Fruit fly (Drosophila melanogaster) whole organism, prepupa: ENCODE data around the gene CG43084.

ENCODE experiments used
- CG10631 ChIP-seq: fragments of 200-800 bp; sonication (Bioruptor generic); optimal IDR thresholded peaks from 2 replicates; lab custom pipeline; 2016; ENCODE audit warnings: missing biosample characterization, missing genetic modification characterization
- CG10669 ChIP-seq: fragments of 200-800 bp; sonication (Bioruptor generic); optimal IDR thresholded peaks from 3 replicates; lab custom pipeline; 2018; ENCODE audit warnings: missing biosample characterization, mild to moderate bottlenecking, missing genetic modification characterization, moderate library complexity
- CG11294 ChIP-seq: fragments of 200-800 bp; sonication (Bioruptor generic); IDR thresholded peaks from 2 replicates; pipeline ENCODE4 v1.3.6; 2022; ENCODE audit warnings: missing biosample characterization, missing genetic modification characterization
- CG11762 ChIP-seq: fragments of 200-800 bp; sonication (Bioruptor generic); optimal IDR thresholded peaks from 3 replicates; lab custom pipeline; 2016; ENCODE audit warnings: missing biosample characterization, missing genetic modification characterization; ENCODE audit not compliant: insufficient read depth
- CG11902 ChIP-seq: fragments of 200-800 bp; sonication (Bioruptor generic); optimal IDR thresholded peaks from 3 replicates; lab custom pipeline; 2016; ENCODE audit warnings: missing biosample characterization, missing genetic modification characterization
- CG16779 ChIP-seq: fragments of 200-800 bp; sonication (Bioruptor generic); optimal IDR thresholded peaks from 3 replicates; lab custom pipeline; 2017; ENCODE audit warnings: missing biosample characterization, mild to moderate bottlenecking, missing genetic modification characterization
- CG3032 ChIP-seq: fragments of 200-800 bp; optimal IDR thresholded peaks from 2 replicates; lab custom pipeline; 2019; ENCODE audit warnings: missing biosample characterization, mild to moderate bottlenecking, missing genetic modification characterization, moderate library complexity
- CG31627 ChIP-seq: fragments of 200-800 bp; sonication (Bioruptor generic); optimal IDR thresholded peaks from 3 replicates; lab custom pipeline; 2016; ENCODE audit warnings: missing biosample characterization, missing genetic modification characterization
- CG32006 ChIP-seq: fragments of 200-800 bp; sonication (Bioruptor generic); optimal IDR thresholded peaks from 3 replicates; lab custom pipeline; 2017; ENCODE audit warnings: missing biosample characterization, mild to moderate bottlenecking, missing genetic modification characterization
- CG34406 ChIP-seq: fragments of 200-800 bp; sonication (Bioruptor generic); optimal IDR thresholded peaks from 3 replicates; lab custom pipeline; 2016; ENCODE audit warnings: missing biosample characterization, missing genetic modification characterization
- CG4318 ChIP-seq: fragments of 200-800 bp; sonication (Bioruptor generic); optimal IDR thresholded peaks from 3 replicates; lab custom pipeline; 2017; ENCODE audit warnings: missing biosample characterization, mild to moderate bottlenecking, missing genetic modification characterization
- CG6163 ChIP-seq: fragments of 200-800 bp; sonication (Bioruptor generic); IDR thresholded peaks from 3 replicates; pipeline ENCODE4 v1.3.6; 2022; ENCODE audit warnings: missing biosample characterization, missing genetic modification characterization
- CG6792 ChIP-seq: fragments of 200-800 bp; sonication (Bioruptor generic); optimal IDR thresholded peaks from 3 replicates; lab custom pipeline; 2016; ENCODE audit warnings: missing biosample characterization, missing genetic modification characterization
- CG6808 ChIP-seq: fragments of 200-800 bp; sonication (Bioruptor generic); optimal IDR thresholded peaks from 3 replicates; lab custom pipeline; 2017; ENCODE audit warnings: missing biosample characterization, missing genetic modification characterization, mild to moderate bottlenecking, moderate library complexity, missing genetic modification reagents
- CG6854 ChIP-seq: fragments of 200-800 bp; sonication (Bioruptor generic); optimal IDR thresholded peaks from 2 replicates; lab custom pipeline; 2017; ENCODE audit warnings: missing biosample characterization, mild to moderate bottlenecking, missing genetic modification characterization
- CG7368 ChIP-seq: fragments of 200-800 bp; sonication (Bioruptor generic); optimal IDR thresholded peaks from 3 replicates; lab custom pipeline; 2016; ENCODE audit warnings: missing biosample characterization, missing genetic modification characterization
- CG8119 ChIP-seq: fragments of 200-800 bp; sonication (Bioruptor generic); IDR thresholded peaks from 3 replicates; pipeline ENCODE4 v1.3.6; 2022; ENCODE audit warnings: missing biosample characterization, missing genetic modification characterization
- CG8632 ChIP-seq: fragments of 200-800 bp; sonication (Bioruptor generic); optimal IDR thresholded peaks from 3 replicates; lab custom pipeline; 2016; ENCODE audit warnings: missing biosample characterization, missing genetic modification characterization
- CG9139 ChIP-seq: fragments of 200-800 bp; sonication (Bioruptor generic); optimal IDR thresholded peaks from 3 replicates; lab custom pipeline; 2017; ENCODE audit warnings: missing biosample characterization, mild to moderate bottlenecking, missing genetic modification characterization
- Eip75B ChIP-seq: fragments of 200-800 bp; sonication (Bioruptor generic); optimal IDR thresholded peaks from 3 replicates; lab custom pipeline; 2016; ENCODE audit warnings: missing biosample characterization, missing genetic modification characterization
- Eip78C ChIP-seq: fragments of 200-800 bp; sonication (Bioruptor generic); peaks from one replicate; lab custom pipeline; 2016; ENCODE audit warnings: missing biosample characterization, missing genetic modification characterization
- Ets21C ChIP-seq: fragments of 200-800 bp; sonication (Bioruptor generic); optimal IDR thresholded peaks from 3 replicates; lab custom pipeline; 2016; ENCODE audit warnings: missing biosample characterization, missing genetic modification characterization
- Ets96B ChIP-seq: fragments of 200-800 bp; optimal IDR thresholded peaks from 2 replicates; lab custom pipeline; 2019; ENCODE audit warnings: missing biosample characterization, mild to moderate bottlenecking, missing genetic modification characterization, moderate library complexity
- Gug ChIP-seq: fragments of 200-800 bp; sonication (Bioruptor generic); IDR thresholded peaks from 2 replicates; pipeline ENCODE4 v1.3.6; 2022; ENCODE audit warnings: missing biosample characterization, missing genetic modification characterization
- Hr38 ChIP-seq: sonication (Bioruptor generic); optimal IDR thresholded peaks from 2 replicates; lab custom pipeline; 2016; ENCODE audit warnings: missing biosample characterization, missing genetic modification characterization
- Hr39 ChIP-seq: fragments of 200-800 bp; sonication (Bioruptor generic); optimal IDR thresholded peaks from 2 replicates; lab custom pipeline; 2016; ENCODE audit warnings: missing biosample characterization, missing genetic modification characterization
- Hr4 ChIP-seq: fragments of 200-800 bp; sonication (Bioruptor generic); optimal IDR thresholded peaks from 3 replicates; lab custom pipeline; 2016; ENCODE audit warnings: missing biosample characterization, missing genetic modification characterization
- Met ChIP-seq: fragments of 200-800 bp; sonication (Bioruptor generic); optimal IDR thresholded peaks from 3 replicates; lab custom pipeline; 2016; ENCODE audit warnings: missing biosample characterization, missing genetic modification characterization
- Smox ChIP-seq: fragments of 200-800 bp; sonication (Bioruptor generic); optimal IDR thresholded peaks from 3 replicates; lab custom pipeline; 2016; ENCODE audit warnings: missing biosample characterization, missing genetic modification characterization
- Sox102F ChIP-seq: fragments of 200-800 bp; sonication (Bioruptor generic); optimal IDR thresholded peaks from 2 replicates; lab custom pipeline; 2016; ENCODE audit warnings: missing biosample characterization, mild to moderate bottlenecking, missing genetic modification characterization
- Sox14 ChIP-seq: fragments of 200-800 bp; sonication (Bioruptor generic); optimal IDR thresholded peaks from 3 replicates; lab custom pipeline; 2016; ENCODE audit warnings: missing biosample characterization, missing genetic modification characterization
- achi ChIP-seq: fragments of 200-800 bp; sonication (Bioruptor generic); optimal IDR thresholded peaks from 3 replicates; lab custom pipeline; 2016; ENCODE audit warnings: missing biosample characterization, missing genetic modification characterization
- acj6 ChIP-seq: fragments of 200-800 bp; sonication (Bioruptor generic); optimal IDR thresholded peaks from 3 replicates; lab custom pipeline; 2016; ENCODE audit warnings: missing biosample characterization, missing genetic modification characterization
- cyc ChIP-seq: fragments of 200-800 bp; sonication (Bioruptor generic); optimal IDR thresholded peaks from 3 replicates; lab custom pipeline; 2016; ENCODE audit warnings: missing biosample characterization, missing genetic modification characterization
- dac ChIP-seq: fragments of 200-800 bp; sonication (Bioruptor generic); optimal IDR thresholded peaks from 2 replicates; lab custom pipeline; 2017; ENCODE audit warnings: missing biosample characterization, mild to moderate bottlenecking, missing genetic modification characterization
- eg ChIP-seq: fragments of 200-800 bp; sonication (Bioruptor generic); IDR thresholded peaks from 3 replicates; pipeline ENCODE4 v1.3.6; 2022; ENCODE audit warnings: missing biosample characterization, missing genetic modification characterization
- esn ChIP-seq: fragments of 200-800 bp; sonication (Bioruptor generic); optimal IDR thresholded peaks from 2 replicates; lab custom pipeline; 2016; ENCODE audit warnings: missing biosample characterization, mild to moderate bottlenecking, missing genetic modification characterization, moderate library complexity
- fkh ChIP-seq: fragments of 200-800 bp; sonication (Bioruptor generic); optimal IDR thresholded peaks from 3 replicates; lab custom pipeline; 2017; ENCODE audit warnings: missing biosample characterization, mild to moderate bottlenecking, missing genetic modification characterization, moderate library complexity
- lz ChIP-seq: fragments of 200-800 bp; sonication (Bioruptor generic); optimal IDR thresholded peaks from 3 replicates; lab custom pipeline; 2016; ENCODE audit warnings: missing biosample characterization, missing genetic modification characterization
- net ChIP-seq: fragments of 200-800 bp; sonication (Bioruptor generic); optimal IDR thresholded peaks from 3 replicates; lab custom pipeline; 2016; ENCODE audit warnings: missing biosample characterization, missing genetic modification characterization
- pdm3 ChIP-seq: fragments of 200-800 bp; sonication (Bioruptor generic); optimal IDR thresholded peaks from 3 replicates; lab custom pipeline; 2016; ENCODE audit warnings: missing biosample characterization, missing genetic modification characterization
- ss ChIP-seq, 2 experiments: fragments of 200-800 bp; sonication (Bioruptor generic); optimal IDR thresholded peaks; 2 replicates in 1 of 2; 3 replicates in 1 of 2; lab custom pipeline; 2017 to 2018; ENCODE audit warnings: mild to moderate bottlenecking in 2 of 2, missing biosample characterization in 2 of 2, missing genetic modification characterization in 2 of 2, moderate library complexity in 1 of 2
- svp ChIP-seq: fragments of 200-800 bp; sonication (Bioruptor generic); peaks from one replicate; lab custom pipeline; 2016; ENCODE audit warnings: missing biosample characterization, missing genetic modification characterization
- vri ChIP-seq: fragments of 200-800 bp; sonication (Bioruptor generic); optimal IDR thresholded peaks from 3 replicates; lab custom pipeline; 2016; ENCODE audit warnings: missing biosample characterization, mild to moderate bottlenecking, missing genetic modification characterization

CG43084 gene

dm6 chr3L:15625676-15626414, 24.8 kb upstream of the CG43084 start (continued):
- TF ChIP-seq Hr39 (GFP tag; lab: Kevin White, UChicago) (peak; percentile 89), CG10631 (peak; percentile 98), CG7368 (GFP tag; lab: Kevin White, UChicago) (peak; percentile 87), Ets21C (GFP tag; lab: Kevin White, UChicago) (peak; percentile 84), Hr4 (GFP tag; lab: Kevin White, UChicago) (peak; percentile 94), Eip75B (GFP tag; lab: Kevin White, UChicago) (peak; percentile 93), acj6 (peak; percentile 98), CG8119 (peak; percentile 98), CG4318 (GFP tag; lab: Kevin White, UChicago) (peak; percentile 98), CG31627 (GFP tag; lab: Kevin White, UChicago) (peak; percentile 93), cyc (GFP tag; lab: Kevin White, UChicago) (peak; percentile 92), Ets96B (tag; lab: Kevin White, UChicago) (peak; percentile 94), pdm3 (GFP tag; lab: Kevin White, UChicago) (peak; percentile 94), CG3032 (tag; lab: Kevin White, UChicago) (peak; percentile 95), Smox (GFP tag; lab: Kevin White, UChicago) (peak; percentile 94), CG16779 (peak; percentile 95), lz (GFP tag; lab: Kevin White, UChicago) (peak; percentile 93), CG34406 (GFP tag; lab: Kevin White, UChicago) (peak; percentile 97), CG11294 (GFP tag; lab: Robert Waterston, UW) (peak; percentile 87), Eip78C (GFP tag; lab: Kevin White, UChicago) (peak; percentile 98)

- TF ChIP-seq CG11762 (GFP tag; lab: Kevin White, UChicago) (no peak), Gug (no peak), CG6163 (no peak), CG16779 (no peak), Sox14 (GFP tag; lab: Kevin White, UChicago) (no peak), CG34406 (GFP tag; lab: Kevin White, UChicago) (no peak), fkh (GFP tag; lab: Kevin White, UChicago) (no peak), Ets21C (GFP tag; lab: Kevin White, UChicago) (no peak), CG6792 (GFP tag; lab: Kevin White, UChicago) (no peak), Hr38 (GFP tag; lab: Kevin White, UChicago) (no peak), eg (GFP tag; lab: Robert Waterston, UW) (no peak), vri (no peak), CG32006 (GFP tag; lab: Kevin White, UChicago) (no peak), Smox (GFP tag; lab: Kevin White, UChicago) (no peak), acj6 (no peak), CG11902 (GFP tag; lab: Kevin White, UChicago) (no peak), CG31627 (GFP tag; lab: Kevin White, UChicago) (no peak), dac (no peak)
These were observed 23.4 kb upstream of the CG43084 start for dm6 chr3L:15627295-15627694.

dm6 chr3L:15631067-15631466, 19.6 kb upstream of the CG43084 start:
- peak; percentile 73 for TF ChIP-seq fkh (GFP tag; lab: Kevin White, UChicago)
- no peak for TF ChIP-seq net (GFP tag; lab: Kevin White, UChicago)
- no peak for TF ChIP-seq achi (GFP tag; lab: Kevin White, UChicago)
- TF ChIP-seq, all 60 proteins: peak for 1

- peak; percentile 33 for TF ChIP-seq CG8632
- peak; percentile 31 for TF ChIP-seq Sox102F
- peak; percentile 4 for TF ChIP-seq achi (GFP tag; lab: Kevin White, UChicago)
- TF ChIP-seq CG10669, result no peak
- peak; percentile 23 for TF ChIP-seq CG9139 (GFP tag; lab: Kevin White, UChicago)
- peak; percentile 52 for TF ChIP-seq svp (GFP tag; lab: Kevin White, UChicago)
- TF ChIP-seq CG6163, result no peak
- TF ChIP-seq Met (GFP tag; lab: Kevin White, UChicago), result peak; percentile 9
- TF ChIP-seq CG6792 (GFP tag; lab: Kevin White, UChicago), result peak; percentile 2
- no peak for TF ChIP-seq Hr39 (GFP tag; lab: Kevin White, UChicago)
- TF ChIP-seq ss (GFP tag; optimal IDR thresholded peaks at IDR 0.05; lab: Kevin White, UChicago), result peak in 1 of 2 experiments; percentile 23
- no peak for TF ChIP-seq CG11762 (GFP tag; lab: Kevin White, UChicago)
- TF ChIP-seq Eip78C (GFP tag; lab: Kevin White, UChicago), result peak; percentile 72
- TF ChIP-seq CG6854, result peak; percentile 16
- peak; percentile 18 for TF ChIP-seq CG6808
- peak; percentile 16 for TF ChIP-seq esn (GFP tag; lab: Kevin White, UChicago)
- TF ChIP-seq fkh (GFP tag; lab: Kevin White, UChicago), result peak; percentile 73
These were observed 18.0 kb upstream of the CG43084 start for dm6 chr3L:15632653-15633052.
